Worm (Caenorhabditis elegans): ENCODE data around the gene lin-23.

The lin-23 gene

ce11 chrII:6355396-6356346 is 15.4 kb upstream of the lin-23 start, which contains the start of gene C32D5.11 (continued):
- TF ChIP-seq dve-1 (tag; optimal IDR thresholded peaks at IDR 0.05; ENCODE audit: insufficient read depth): peak; percentile 61
- TF ChIP-seq Y5F2A.4 (GFP tag; optimal IDR thresholded peaks at IDR 0.05): no peak
- TF ChIP-seq madf-9 (GFP tag; conservative IDR thresholded peaks at IDR 0.05): no peak
- TF ChIP-seq tag-97 (GFP tag; IDR thresholded peaks at IDR 0.05): no peak
- TF ChIP-seq egl-43 (GFP tag; IDR thresholded peaks at IDR 0.05): no peak
- TF ChIP-seq snpc-4 (tag; optimal IDR thresholded peaks at IDR 0.05): no peak
- TF ChIP-seq lin-1 (GFP tag; IDR thresholded peaks at IDR 0.05): no peak
- TF ChIP-seq ceh-28 (tag; optimal IDR thresholded peaks at IDR 0.05): peak; percentile 34
- TF ChIP-seq nhr-10 (tag; optimal IDR thresholded peaks at IDR 0.05): no peak
- TF ChIP-seq aha-1 (tag): peak; percentile 96
- TF ChIP-seq ceh-44 (GFP tag; IDR thresholded peaks at IDR 0.05): no peak
- TF ChIP-seq daf-12 (tag; optimal IDR thresholded peaks at IDR 0.05): no peak
- no peak for TF ChIP-seq mdt-29 (GFP tag; IDR thresholded peaks at IDR 0.05)
- TF ChIP-seq zip-11 (GFP tag; IDR thresholded peaks at IDR 0.05): no peak
- TF ChIP-seq lin-38 (GFP tag; IDR thresholded peaks at IDR 0.05): peak; percentile 65
- TF ChIP-seq tra-1 (GFP tag; IDR thresholded peaks at IDR 0.05): no peak
- no peak for TF ChIP-seq vab-7 (GFP tag; IDR thresholded peaks at IDR 0.05)
- no peak for TF ChIP-seq lin-39 (tag; optimal IDR thresholded peaks at IDR 0.05)
- TF ChIP-seq ces-1 (GFP tag; optimal IDR thresholded peaks at IDR 0.05): no peak
- TF ChIP-seq F44E2.7 (GFP tag; IDR thresholded peaks at IDR 0.05): no peak
- TF ChIP-seq dmd-8 (GFP tag; IDR thresholded peaks at IDR 0.05): no peak
- TF ChIP-seq lin-15B (tag; optimal IDR thresholded peaks at IDR 0.05): no peak
- TF ChIP-seq mdl-1 (tag; optimal IDR thresholded peaks at IDR 0.05): peak in 1 of 2 experiments; percentile 46
- no peak for TF ChIP-seq egl-27 (tag; optimal IDR thresholded peaks at IDR 0.05)
- TF ChIP-seq mxl-3 (GFP tag; optimal IDR thresholded peaks at IDR 0.05): peak; percentile 42
- TF ChIP-seq T20F7.1 (GFP tag; optimal IDR thresholded peaks at IDR 0.05): peak; percentile 44
- peak; percentile 0 for TF ChIP-seq F37D6.2 (tag; optimal IDR thresholded peaks at IDR 0.05)
- TF ChIP-seq sdz-12 (GFP tag; optimal IDR thresholded peaks at IDR 0.05): no peak
- no peak for TF ChIP-seq unc-62 (GFP tag; optimal IDR thresholded peaks at IDR 0.05 in 1 of 2)
- no peak for TF ChIP-seq unc-62 (tag; optimal IDR thresholded peaks at IDR 0.05)
- TF ChIP-seq cey-2 (tag; optimal IDR thresholded peaks at IDR 0.05; ENCODE audit: borderline replicate concordance, insufficient read depth): no peak
- TF ChIP-seq duxl-1 (tag; optimal IDR thresholded peaks at IDR 0.05; ENCODE audit: poor library complexity): peak; percentile 66
- TF ChIP-seq Y105C5A.15 (GFP tag; IDR thresholded peaks at IDR 0.05): no peak
- TF ChIP-seq pqm-1 (tag; optimal IDR thresholded peaks at IDR 0.05): no peak
- no peak for TF ChIP-seq daf-8 (GFP tag; IDR thresholded peaks at IDR 0.05)
- no peak for TF ChIP-seq ama-1 (optimal IDR thresholded peaks at IDR 0.05)
- no peak for TF ChIP-seq madf-5 (GFP tag; IDR thresholded peaks at IDR 0.05)
- TF ChIP-seq zfp-3 (GFP tag; conservative IDR thresholded peaks at IDR 0.05): no peak
- no peak for TF ChIP-seq zag-1 (tag; optimal IDR thresholded peaks at IDR 0.05)
- peak; percentile 40 for TF ChIP-seq unc-130 (GFP tag; optimal IDR thresholded peaks at IDR 0.05)
- TF ChIP-seq dpl-1 (GFP tag; optimal IDR thresholded peaks at IDR 0.05): peak; percentile 67
- TF ChIP-seq skn-1 (tag; optimal IDR thresholded peaks at IDR 0.05): no peak
- no peak for TF ChIP-seq mxl-2 (GFP tag; conservative IDR thresholded peaks at IDR 0.05)
- no peak for TF ChIP-seq nhr-237 (tag; optimal IDR thresholded peaks at IDR 0.05)
- TF ChIP-seq jun-1 (tag; optimal IDR thresholded peaks at IDR 0.05): no peak
- TF ChIP-seq lin-29 (GFP tag; IDR thresholded peaks at IDR 0.05): no peak
- TF ChIP-seq aly-2 (tag; optimal IDR thresholded peaks at IDR 0.05): no peak
- TF ChIP-seq hmg-1.1 (GFP tag; IDR thresholded peaks at IDR 0.05): peak; percentile 61; the same call in 1 of the 2 replicates
- peak; percentile 75 for TF ChIP-seq hlh-11 (tag; optimal IDR thresholded peaks at IDR 0.05)
- TF ChIP-seq ztf-7 (tag; optimal IDR thresholded peaks at IDR 0.05): peak; percentile 57

Measured in whole organism, L4 larva.